Worm (Caenorhabditis elegans) whole organism, L1 larva: ENCODE data around the gene ncs-3.

ENCODE experiments used
- efl-1 ChIP-seq, 4 experiments: fragments of 150-350 bp; optimal IDR thresholded peaks in 3 of 4; peaks in 1 of 4; 1 replicate in 1 of 4; 2 replicates in 3 of 4; lab custom pipeline; 2014; ENCODE audit warnings: missing biosample characterization in 2 of 4, missing genetic modification characterization in 2 of 4, missing genetic modification reagents in 2 of 4
- fkh-10 ChIP-seq: sonication (generic microtip); optimal IDR thresholded peaks from 2 replicates; lab custom pipeline; 2017; ENCODE audit warnings: missing biosample characterization, missing genetic modification reagents, missing genetic modification characterization

- TF ChIP-seq fkh-10 (no peak), efl-1 (optimal IDR thresholded peaks at IDR 0.05; lab: Kevin White, UChicago) (no peak), efl-1 (GFP tag; optimal IDR thresholded peaks at IDR 0.05 in 1 of 2; lab: Kevin White, UChicago) (no peak)
Measured at ce11 chrX:1052960-1053359, 921 bp upstream of the ncs-3 start.
